Worm (Caenorhabditis elegans) whole organism, L1 larva: Measurements from ENCODE around the gene piki-1.

ENCODE experiments used
- ceh-82 ChIP-seq, 3 experiments: fragments of 150-350 bp in 1 of 3; sonication (generic microtip) in 2 of 3; optimal IDR thresholded peaks; 2 replicates each; lab custom pipeline; 2014 to 2017; ENCODE audit warnings: missing biosample characterization in 3 of 3, missing genetic modification characterization in 3 of 3
- dsc-1 ChIP-seq: sonication (generic microtip); optimal IDR thresholded peaks from 2 replicates; lab custom pipeline; 2016; ENCODE audit warnings: mild to moderate bottlenecking, missing genetic modification characterization, missing compliant biosample characterization
- fos-1 ChIP-seq: fragments of 150-350 bp; optimal IDR thresholded peaks from 2 replicates; lab custom pipeline; 2014; ENCODE audit warnings: missing biosample characterization, missing genetic modification characterization
- lin-13 ChIP-seq: fragments of 150-350 bp; optimal IDR thresholded peaks from 2 replicates; lab custom pipeline; 2014; ENCODE audit warnings: missing biosample characterization, missing genetic modification reagents, missing genetic modification characterization
- lir-3 ChIP-seq: sonication (generic microtip); optimal IDR thresholded peaks from 2 replicates; lab custom pipeline; 2016; ENCODE audit warnings: mild to moderate bottlenecking, missing genetic modification characterization, moderate library complexity, missing compliant biosample characterization; ENCODE audit not compliant: poor library complexity
- lsy-2 ChIP-seq, 2 experiments: fragments of 150-350 bp; optimal IDR thresholded peaks; 2 replicates each; lab custom pipeline; 2014; ENCODE audit warnings: missing biosample characterization in 2 of 2, missing genetic modification characterization in 2 of 2
- pqm-1 ChIP-seq: sonication (generic microtip); optimal IDR thresholded peaks from 3 replicates; lab custom pipeline; 2017; ENCODE audit warnings: missing biosample characterization, missing genetic modification characterization
- snpc-4 ChIP-seq: fragments of 150-350 bp; optimal IDR thresholded peaks from 2 replicates; lab custom pipeline; 2014; ENCODE audit warnings: missing biosample characterization, missing genetic modification characterization

- no peak for TF ChIP-seq dsc-1 (tag; lab: Kevin White, UChicago)
- TF ChIP-seq ceh-82 (tag; optimal IDR thresholded peaks at IDR 0.05; lab: Kevin White, UChicago) = no peak
- TF ChIP-seq snpc-4 (tag; lab: Kevin White, UChicago) = peak; percentile 86
- TF ChIP-seq lir-3 (tag; lab: Kevin White, UChicago) = no peak
- no peak for TF ChIP-seq fos-1 (tag; lab: Kevin White, UChicago)
- TF ChIP-seq lsy-2 (tag; optimal IDR thresholded peaks at IDR 0.05; lab: Kevin White, UChicago) = no peak
- TF ChIP-seq pqm-1 (tag; lab: Kevin White, UChicago) = no peak
- no peak for TF ChIP-seq lin-13
Measured at ce11 chrX:15285554-15285953, 39.4 kb upstream of the piki-1 start.
